Worm (Caenorhabditis elegans) whole organism, L4/young adult: ENCODE data around the gene T01G6.1.

Source experiments
- dao-5 ChIP-seq: sonication (generic microtip); optimal IDR thresholded peaks from 2 replicates; lab custom pipeline; 2016; ENCODE audit warnings: missing genotype, missing genetic modification characterization, moderate library complexity, missing compliant biosample characterization
- him-1 ChIP-seq: sonication (generic microtip); optimal IDR thresholded peaks from 2 replicates; lab custom pipeline; 2016; ENCODE audit warnings: missing genotype, missing genetic modification reagents, missing genetic modification characterization, missing compliant biosample characterization

DNA sequence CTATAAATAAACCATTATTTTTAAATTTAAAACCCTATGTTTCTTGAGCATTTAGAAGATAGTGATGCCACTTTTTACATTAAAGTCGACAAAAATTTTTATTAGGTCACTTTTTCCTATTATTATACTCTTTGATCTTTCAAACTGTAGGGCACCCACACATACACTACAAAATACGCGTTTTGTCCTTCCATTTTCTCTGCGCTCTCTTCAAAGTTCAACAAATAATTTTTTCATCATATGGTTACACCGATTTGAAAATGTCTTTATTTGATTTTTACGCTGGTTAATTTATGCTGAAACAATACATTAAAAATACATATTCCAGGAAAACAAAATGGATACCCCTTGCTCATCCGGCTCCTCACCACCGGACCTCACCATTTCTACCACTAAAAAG, 35.2 kb upstream of the T01G6.1 start, which contains the start of gene nhr-202:
- no peak for TF ChIP-seq dao-5
- TF ChIP-seq him-1: no peak
